Worm (Caenorhabditis elegans) whole organism, L1 larva: ENCODE results near the gene lem-4.

ENCODE experiments used
- C16A3.4 ChIP-seq: fragments of 150-350 bp; optimal IDR thresholded peaks from 2 replicates; lab custom pipeline; 2014; ENCODE audit warnings: missing biosample characterization, missing genetic modification characterization
- C34B4.2 ChIP-seq: sonication (generic microtip); optimal IDR thresholded peaks from 2 replicates; lab custom pipeline; 2017; ENCODE audit warnings: mild to moderate bottlenecking, missing genetic modification characterization, missing compliant biosample characterization
- Y116A8C.19 ChIP-seq: sonication (generic microtip); optimal IDR thresholded peaks from 2 replicates; lab custom pipeline; 2016; ENCODE audit warnings: missing compliant biosample characterization, missing genetic modification characterization, borderline replicate concordance
- alr-1 ChIP-seq: fragments of 200-800 bp; sonication (Bioruptor generic); optimal IDR thresholded peaks from 2 replicates; lab custom pipeline; 2018; ENCODE audit warnings: borderline replicate concordance, mild to moderate bottlenecking, missing genetic modification characterization, missing compliant biosample characterization
- ceh-90 ChIP-seq: sonication (generic microtip); optimal IDR thresholded peaks from 2 replicates; lab custom pipeline; 2016; ENCODE audit warnings: missing genetic modification characterization, missing compliant biosample characterization
- egl-13 ChIP-seq: sonication (generic microtip); optimal IDR thresholded peaks from 2 replicates; lab custom pipeline; 2016; ENCODE audit warnings: missing genotype, missing genetic modification reagents, missing genetic modification characterization, missing compliant biosample characterization
- elt-2 ChIP-seq: sonication (generic microtip); optimal IDR thresholded peaks from 2 replicates; lab custom pipeline; 2016; ENCODE audit warnings: missing genetic modification characterization, mild to moderate bottlenecking, inconsistent platforms, missing compliant biosample characterization, missing genetic modification reagents
- ets-5 ChIP-seq: fragments of 200-800 bp; sonication (Bioruptor generic); IDR thresholded peaks from 2 replicates; pipeline ENCODE4 v1.3.6; 2022; ENCODE audit warnings: missing genetic modification characterization, missing compliant biosample characterization
- fkh-8 ChIP-seq: sonication (generic microtip); optimal IDR thresholded peaks from 2 replicates; lab custom pipeline; 2016; ENCODE audit warnings: mild to moderate bottlenecking, missing genetic modification characterization, missing compliant biosample characterization
- lin-15B ChIP-seq: fragments of 150-350 bp; sonication (generic microtip); optimal IDR thresholded peaks from 3 replicates; lab custom pipeline; 2014; ENCODE audit warnings: missing biosample characterization, missing genetic modification characterization
- pqm-1 ChIP-seq: sonication (generic microtip); optimal IDR thresholded peaks from 3 replicates; lab custom pipeline; 2017; ENCODE audit warnings: missing biosample characterization, missing genetic modification characterization
- skn-1 ChIP-seq: fragments of 150-350 bp; optimal IDR thresholded peaks from 2 replicates; lab custom pipeline; 2014; ENCODE audit warnings: missing biosample characterization, missing genetic modification characterization
- snpc-4 ChIP-seq: fragments of 150-350 bp; optimal IDR thresholded peaks from 2 replicates; lab custom pipeline; 2014; ENCODE audit warnings: missing biosample characterization, missing genetic modification characterization
- tlp-1 ChIP-seq: fragments of 150-350 bp; optimal IDR thresholded peaks from 2 replicates; lab custom pipeline; 2014; ENCODE audit warnings: missing biosample characterization, missing genetic modification characterization
- unc-62 ChIP-seq: fragments of 150-350 bp; optimal IDR thresholded peaks from 2 replicates; lab custom pipeline; 2014; ENCODE audit warnings: missing biosample characterization, missing genetic modification reagents, missing genetic modification characterization
- vab-15 ChIP-seq: sonication (generic microtip); optimal IDR thresholded peaks from 2 replicates; lab custom pipeline; 2017; ENCODE audit warnings: missing genotype, mild to moderate bottlenecking, missing genetic modification characterization, missing compliant biosample characterization
- zip-4 ChIP-seq: fragments of 200-800 bp; sonication (Bioruptor generic); optimal IDR thresholded peaks from 2 replicates; lab custom pipeline; 2018; ENCODE audit warnings: mild to moderate bottlenecking, missing genetic modification characterization, moderate library complexity, missing compliant biosample characterization
- ztf-11 ChIP-seq, 2 experiments: sonication (generic microtip); optimal IDR thresholded peaks; 2 replicates each; lab custom pipeline; 2016 to 2017; ENCODE audit warnings: missing genetic modification characterization in 2 of 2, missing biosample characterization in 1 of 2, missing compliant biosample characterization in 1 of 2

The lem-4 gene

ce11 chrIV:800518-800917, 54.1 kb downstream of the lem-4 start, which contains the start of gene mrpl-46:
mrpl-46 (plus strand) TSS chrIV:800818.
- TF ChIP-seq lin-15B (no peak), skn-1 (tag; lab: Kevin White, UChicago) (no peak), egl-13 (no peak), ztf-11 (tag; optimal IDR thresholded peaks at IDR 0.05; lab: Kevin White, UChicago) (no peak), C16A3.4 (tag; lab: Kevin White, UChicago) (no peak), zip-4 (no peak), ceh-90 (tag; lab: Kevin White, UChicago) (no peak), C34B4.2 (tag; lab: Kevin White, UChicago) (no peak), tlp-1 (tag; lab: Kevin White, UChicago) (no peak), alr-1 (no peak), elt-2 (tag; lab: Kevin White, UChicago) (no peak), Y116A8C.19 (no peak), pqm-1 (tag; lab: Kevin White, UChicago) (no peak), fkh-8 (no peak), snpc-4 (tag; lab: Kevin White, UChicago) (no peak), vab-15 (no peak), unc-62 (GFP tag; lab: Kevin White, UChicago) (no peak), ets-5 (GFP tag; lab: Robert Waterston, UW) (no peak)
